Fruit fly (Drosophila melanogaster): Measurements from ENCODE around the gene Dhfr.
A peak's percentile ranks its signal among the peaks of the same experiment; 100 is the strongest.

Dhfr gene

dm6 chr3R:16431707-16432106 lies 49.3 kb upstream of the Dhfr start (continued):
- peak; percentile 65 for TF ChIP-seq ato (GFP tag; IDR thresholded peaks at IDR 0.05; ENCODE audit: partially characterized antibody)
- TF ChIP-seq CG12236 (GFP tag; optimal IDR thresholded peaks at IDR 0.05) = peak; percentile 1
- TF ChIP-seq CG10274 (GFP tag; optimal IDR thresholded peaks at IDR 0.05) = no peak
- no peak for TF ChIP-seq CG2129 (GFP tag; IDR thresholded peaks at IDR 0.05; ENCODE audit: partially characterized antibody)
- peak; percentile 16 for TF ChIP-seq Dip3 (GFP tag; optimal IDR thresholded peaks at IDR 0.05)
- peak; percentile 80 for TF ChIP-seq CG6791 (GFP tag; IDR thresholded peaks at IDR 0.05; ENCODE audit: partially characterized antibody)
- TF ChIP-seq CG7987 (GFP tag; optimal IDR thresholded peaks at IDR 0.05) = peak; percentile 59
- peak; percentile 54 for TF ChIP-seq CG13624 (GFP tag; optimal IDR thresholded peaks at IDR 0.05)
- no peak; the same call in 1 of the 2 replicates for TF ChIP-seq CG17612 (GFP tag; IDR thresholded peaks at IDR 0.05)
- TF ChIP-seq MESR4 (GFP tag; optimal IDR thresholded peaks at IDR 0.05) = no peak
- no peak for TF ChIP-seq rib (GFP tag; IDR thresholded peaks at IDR 0.05)
- peak; percentile 29 for TF ChIP-seq tx (GFP tag; optimal IDR thresholded peaks at IDR 0.05)
- no peak for TF ChIP-seq CG11398 (GFP tag; optimal IDR thresholded peaks at IDR 0.05)
- no peak for TF ChIP-seq twi (tag; optimal IDR thresholded peaks at IDR 0.05)
- TF ChIP-seq pfk (GFP tag; optimal IDR thresholded peaks at IDR 0.05) = no peak
- no peak for TF ChIP-seq psq (GFP tag; optimal IDR thresholded peaks at IDR 0.05)
- peak; percentile 61 for TF ChIP-seq Hr3 (GFP tag; optimal IDR thresholded peaks at IDR 0.05)
- TF ChIP-seq gsb (GFP tag; IDR thresholded peaks at IDR 0.05) = no peak
- TF ChIP-seq Deaf1 (tag; optimal IDR thresholded peaks at IDR 0.05) = no peak
- TF ChIP-seq croc (GFP tag; conservative IDR thresholded peaks at IDR 0.05) = no peak
- TF ChIP-seq lbe (GFP tag; optimal IDR thresholded peaks at IDR 0.05) = no peak
- TF ChIP-seq CG5245 (GFP tag; optimal IDR thresholded peaks at IDR 0.05) = peak; percentile 33
- TF ChIP-seq NC2α (GFP tag; optimal IDR thresholded peaks at IDR 0.05) = peak; percentile 51
- no peak for TF ChIP-seq btn (GFP tag; optimal IDR thresholded peaks at IDR 0.05)
- TF ChIP-seq CG11723 (GFP tag; optimal IDR thresholded peaks at IDR 0.05) = no peak
- TF ChIP-seq fru (optimal IDR thresholded peaks at IDR 0.05) = no peak
- no peak for TF ChIP-seq Doc3 (GFP tag; IDR thresholded peaks at IDR 0.05; ENCODE audit: partially characterized antibody)
- TF ChIP-seq mirr (GFP tag; optimal IDR thresholded peaks at IDR 0.05) = peak; percentile 60
- peak; percentile 13 for TF ChIP-seq CG18262 (tag; optimal IDR thresholded peaks at IDR 0.05)
- no peak for TF ChIP-seq CG7357 (GFP tag; IDR thresholded peaks at IDR 0.05)
- TF ChIP-seq p53 (GFP tag; optimal IDR thresholded peaks at IDR 0.05) = peak; percentile 15
- TF ChIP-seq maf-S (GFP tag; optimal IDR thresholded peaks at IDR 0.05) = peak; percentile 44
- no peak for TF ChIP-seq Lim3 (GFP tag; IDR thresholded peaks at IDR 0.05)
- TF ChIP-seq bcd (GFP tag; optimal IDR thresholded peaks at IDR 0.05) = peak; percentile 2
- TF ChIP-seq az2 (GFP tag; optimal IDR thresholded peaks at IDR 0.05) = peak; percentile 32
- no peak for TF ChIP-seq chn (GFP tag; optimal IDR thresholded peaks at IDR 0.05)
- no peak for TF ChIP-seq danr (GFP tag; IDR thresholded peaks at IDR 0.05)
- peak; percentile 56 for TF ChIP-seq mam (GFP tag; optimal IDR thresholded peaks at IDR 0.05)
- no peak for TF ChIP-seq klu (GFP tag; IDR thresholded peaks at IDR 0.05)
- no peak for TF ChIP-seq CG9215 (GFP tag; IDR thresholded peaks at IDR 0.05)
- no peak for TF ChIP-seq Doc2 (GFP tag; IDR thresholded peaks at IDR 0.05)
- no peak for TF ChIP-seq org-1 (GFP tag; optimal IDR thresholded peaks at IDR 0.05)
- TF ChIP-seq otp (GFP tag; IDR thresholded peaks at IDR 0.05) = 0 out of 3 replicates have a peak, but pooled peaks have one; percentile 28
- TF ChIP-seq CG4360 (GFP tag; IDR thresholded peaks at IDR 0.05) = peak; percentile 42; the same call in 1 of the 2 replicates
- peak; percentile 52; the same call in 1 of the 3 replicates for TF ChIP-seq CG14860 (GFP tag; IDR thresholded peaks at IDR 0.05; ENCODE audit: partially characterized antibody)
- no peak for TF ChIP-seq CG1024 (GFP tag; IDR thresholded peaks at IDR 0.05)
- TF ChIP-seq CG33213 (GFP tag; optimal IDR thresholded peaks at IDR 0.05) = peak; percentile 62
- no peak for TF ChIP-seq CG9437 (GFP tag; optimal IDR thresholded peaks at IDR 0.05)
- TF ChIP-seq Dad (GFP tag; optimal IDR thresholded peaks at IDR 0.05) = peak; percentile 38
- TF ChIP-seq emc (GFP tag; optimal IDR thresholded peaks at IDR 0.05) = no peak
- peak; percentile 61 for TF ChIP-seq CG2712 (tag; optimal IDR thresholded peaks at IDR 0.05)
- TF ChIP-seq Hmr (GFP tag; optimal IDR thresholded peaks at IDR 0.05) = no peak
- TF ChIP-seq Bdp1 (GFP tag; optimal IDR thresholded peaks at IDR 0.05) = peak; percentile 100
